Worm (Caenorhabditis elegans) whole organism, midembryonic: Measurements from ENCODE around the gene tmem-135.
A peak's percentile ranks its signal among the peaks of the same experiment; 100 is the strongest.

ENCODE experiments used
- T22C8.4 ChIP-seq: fragments of 200-800 bp; sonication (Bioruptor generic); IDR thresholded peaks from 2 replicates; pipeline ENCODE4 v1.3.6; 2022; ENCODE audit warnings: missing genetic modification characterization, missing compliant biosample characterization
- cog-1 ChIP-seq: sonication (generic microtip); optimal IDR thresholded peaks from 2 replicates; lab custom pipeline; 2016; ENCODE audit warnings: missing genetic modification characterization, missing compliant biosample characterization
- flt-1 ChIP-seq: fragments of 200-800 bp; sonication (Bioruptor generic); IDR thresholded peaks from 2 replicates; pipeline ENCODE4 v1.3.6; 2022; ENCODE audit warnings: missing genetic modification characterization, missing compliant biosample characterization
- klf-2 ChIP-seq: fragments of 200-800 bp; sonication (Bioruptor generic); conservative IDR thresholded peaks from 2 replicates; pipeline ENCODE4 v1.3.6; 2022; ENCODE audit warnings: missing genetic modification reagents, missing genetic modification characterization, missing compliant biosample characterization
- med-1 ChIP-seq: sonication (generic microtip); optimal IDR thresholded peaks from 2 replicates; lab custom pipeline; 2017; ENCODE audit warnings: missing genetic modification characterization, mild to moderate bottlenecking, missing compliant biosample characterization, antibody characterized with exemption, missing genetic modification reagents; ENCODE audit not compliant: insufficient read depth
- ref-1 ChIP-seq: fragments of 200-800 bp; sonication (Bioruptor generic); conservative IDR thresholded peaks from 2 replicates; pipeline ENCODE4 v1.3.6; 2022; ENCODE audit warnings: missing genetic modification reagents, missing genetic modification characterization, missing compliant biosample characterization
- tab-1 ChIP-seq: fragments of 200-800 bp; sonication (Bioruptor generic); IDR thresholded peaks from 2 replicates; pipeline ENCODE4 v1.3.6; 2022; ENCODE audit warnings: missing genetic modification characterization, missing compliant biosample characterization
- ztf-23 ChIP-seq: fragments of 200-800 bp; sonication (Bioruptor generic); IDR thresholded peaks from 2 replicates; pipeline ENCODE4 v1.3.6; 2022; ENCODE audit warnings: missing genetic modification reagents, missing genetic modification characterization, missing compliant biosample characterization
- ztf-29 ChIP-seq: fragments of 200-800 bp; sonication (Bioruptor generic); IDR thresholded peaks from 2 replicates; pipeline ENCODE4 v1.3.6; 2022; ENCODE audit warnings: missing genetic modification reagents, missing genetic modification characterization, missing compliant biosample characterization

The tmem-135 gene

ce11 chrX:4685579-4685978, 12.1 kb downstream of the tmem-135 start:
- no peak for TF ChIP-seq ztf-29 (GFP tag; lab: Robert Waterston, UW)
- no peak for TF ChIP-seq ref-1 (GFP tag; lab: Robert Waterston, UW)
- no peak for TF ChIP-seq tab-1 (GFP tag; lab: Robert Waterston, UW)
- no peak for TF ChIP-seq ztf-23 (GFP tag; lab: Robert Waterston, UW)
- TF ChIP-seq cog-1 (tag; lab: Kevin White, UChicago) = no peak
- no peak for TF ChIP-seq med-1
- TF ChIP-seq klf-2 (GFP tag; lab: Robert Waterston, UW) = no peak
- no peak for TF ChIP-seq flt-1 (GFP tag; lab: Robert Waterston, UW)

- TF ChIP-seq med-1 (no peak), ztf-29 (GFP tag; lab: Robert Waterston, UW) (no peak), flt-1 (GFP tag; lab: Robert Waterston, UW) (no peak), ref-1 (GFP tag; lab: Robert Waterston, UW) (no peak), tab-1 (GFP tag; lab: Robert Waterston, UW) (no peak), ztf-23 (GFP tag; lab: Robert Waterston, UW) (no peak), klf-2 (GFP tag; lab: Robert Waterston, UW) (no peak), cog-1 (tag; lab: Kevin White, UChicago) (no peak), T22C8.4 (GFP tag; lab: Robert Waterston, UW) (no peak)
Measured at ce11 chrX:4691148-4691773, 17.8 kb downstream of the tmem-135 start, which contains the start of gene K02G10.5. TSS of gene K02G10.5 (minus strand) at chrX:4691198.

- TF ChIP-seq med-1 = no peak
- TF ChIP-seq tab-1 (GFP tag; lab: Robert Waterston, UW) = no peak
- no peak for TF ChIP-seq flt-1 (GFP tag; lab: Robert Waterston, UW)
- no peak for TF ChIP-seq T22C8.4 (GFP tag; lab: Robert Waterston, UW)
- TF ChIP-seq cog-1 (tag; lab: Kevin White, UChicago) = no peak
- no peak for TF ChIP-seq ztf-29 (GFP tag; lab: Robert Waterston, UW)
- no peak for TF ChIP-seq ref-1 (GFP tag; lab: Robert Waterston, UW)
- TF ChIP-seq ztf-23 (GFP tag; lab: Robert Waterston, UW) = no peak
Measured at ce11 chrX:4694611-4695370, 21.3 kb downstream of the tmem-135 start.

ce11 chrX:4698271-4698670, 24.8 kb downstream of the tmem-135 start:
- no peak for TF ChIP-seq flt-1 (GFP tag; lab: Robert Waterston, UW)
- TF ChIP-seq med-1 = no peak
- TF ChIP-seq ztf-29 (GFP tag; lab: Robert Waterston, UW) = no peak
- TF ChIP-seq cog-1 (tag; lab: Kevin White, UChicago) = no peak
- no peak for TF ChIP-seq ztf-23 (GFP tag; lab: Robert Waterston, UW)
- TF ChIP-seq klf-2 (GFP tag; lab: Robert Waterston, UW) = no peak
- no peak for TF ChIP-seq tab-1 (GFP tag; lab: Robert Waterston, UW)
- no peak for TF ChIP-seq ref-1 (GFP tag; lab: Robert Waterston, UW)
- TF ChIP-seq T22C8.4 (GFP tag; lab: Robert Waterston, UW) = no peak

- TF ChIP-seq ztf-23 (GFP tag; lab: Robert Waterston, UW) = 0 out of 2 replicates have a peak, but pooled peaks have one; percentile 31
- no peak for TF ChIP-seq cog-1 (tag; lab: Kevin White, UChicago)
Measured at ce11 chrX:4699411-4700050, 26.0 kb downstream of the tmem-135 start, which contains the start of gene hyl-2. TSS of gene hyl-2 (minus strand) at chrX:4699461.

ce11 chrX:4700083-4700482, 26.6 kb downstream of the tmem-135 start:
- TF ChIP-seq tab-1 (GFP tag; lab: Robert Waterston, UW) (no peak), ztf-23 (GFP tag; lab: Robert Waterston, UW) (no peak), ref-1 (GFP tag; lab: Robert Waterston, UW) (no peak), T22C8.4 (GFP tag; lab: Robert Waterston, UW) (no peak), flt-1 (GFP tag; lab: Robert Waterston, UW) (no peak), cog-1 (tag; lab: Kevin White, UChicago) (no peak), ztf-29 (GFP tag; lab: Robert Waterston, UW) (no peak), klf-2 (GFP tag; lab: Robert Waterston, UW) (no peak), med-1 (no peak)

ce11 chrX:4704877-4705276, 31.4 kb downstream of the tmem-135 start, which contains the start of gene aqp-8:
TSS of gene aqp-8 (minus strand) at chrX:4704977.
- no peak for TF ChIP-seq med-1
- TF ChIP-seq ref-1 (GFP tag; lab: Robert Waterston, UW) = no peak
- no peak for TF ChIP-seq ztf-29 (GFP tag; lab: Robert Waterston, UW)
- TF ChIP-seq cog-1 (tag; lab: Kevin White, UChicago) = no peak
- no peak for TF ChIP-seq ztf-23 (GFP tag; lab: Robert Waterston, UW)
- no peak for TF ChIP-seq tab-1 (GFP tag; lab: Robert Waterston, UW)
- TF ChIP-seq klf-2 (GFP tag; lab: Robert Waterston, UW) = no peak
- no peak for TF ChIP-seq T22C8.4 (GFP tag; lab: Robert Waterston, UW)
- TF ChIP-seq flt-1 (GFP tag; lab: Robert Waterston, UW) = no peak

- TF ChIP-seq tab-1 (GFP tag; lab: Robert Waterston, UW) = no peak
- TF ChIP-seq med-1 = no peak
- no peak for TF ChIP-seq klf-2 (GFP tag; lab: Robert Waterston, UW)
- TF ChIP-seq ztf-23 (GFP tag; lab: Robert Waterston, UW) = no peak
- TF ChIP-seq ref-1 (GFP tag; lab: Robert Waterston, UW) = no peak
- no peak for TF ChIP-seq cog-1 (tag; lab: Kevin White, UChicago)
- no peak for TF ChIP-seq T22C8.4 (GFP tag; lab: Robert Waterston, UW)
- TF ChIP-seq flt-1 (GFP tag; lab: Robert Waterston, UW) = no peak
- TF ChIP-seq ztf-29 (GFP tag; lab: Robert Waterston, UW) = no peak
Measured at ce11 chrX:4705666-4706065, 32.2 kb downstream of the tmem-135 start.
